Fruit fly (Drosophila melanogaster): Measurements from ENCODE around the gene CG43254.

dm6 chr3R:7782933-7783686 lies 43.7 kb upstream of the CG43254 start, which contains the start of gene CG18747:
- TF ChIP-seq pad (GFP tag; optimal IDR thresholded peaks at IDR 0.05), result no peak
- peak; percentile 46 for TF ChIP-seq Mnt (GFP tag; optimal IDR thresholded peaks at IDR 0.05)
- no peak for TF ChIP-seq ovo (GFP tag; optimal IDR thresholded peaks at IDR 0.05)
- TF ChIP-seq cic (GFP tag; optimal IDR thresholded peaks at IDR 0.05), result no peak
- TF ChIP-seq CG14711 (tag; optimal IDR thresholded peaks at IDR 0.05), result no peak
- peak; percentile 87 for TF ChIP-seq kay (GFP tag; ENCODE audit: borderline replicate concordance)
- TF ChIP-seq CG12768 (GFP tag; optimal IDR thresholded peaks at IDR 0.05), result peak; percentile 14
- TF ChIP-seq CG33017 (tag; optimal IDR thresholded peaks at IDR 0.05), result no peak
- TF ChIP-seq CG5204 (GFP tag; optimal IDR thresholded peaks at IDR 0.05), result no peak
- TF ChIP-seq Clk (GFP tag; optimal IDR thresholded peaks at IDR 0.05), result no peak
- no peak for TF ChIP-seq CG1620 (GFP tag; optimal IDR thresholded peaks at IDR 0.05)

Data from whole organism, adult.